Worm (Caenorhabditis elegans) whole organism, L3 larva: ENCODE measurements around the gene T25D10.1.
A peak's percentile ranks its signal among the peaks of the same experiment; 100 is the strongest.

Experiments
- ama-1 ChIP-seq: fragments of 150-350 bp; optimal IDR thresholded peaks from 2 replicates; lab custom pipeline; 2018
- ceh-9 ChIP-seq: sonication (generic microtip); optimal IDR thresholded peaks from 2 replicates; lab custom pipeline; 2018; ENCODE audit warnings: missing biosample characterization, missing genetic modification characterization
- nfya-1 ChIP-seq: sonication (generic microtip); optimal IDR thresholded peaks from 2 replicates; lab custom pipeline; 2017; ENCODE audit warnings: missing genetic modification characterization, mild to moderate bottlenecking, missing compliant biosample characterization, antibody characterized with exemption, moderate library complexity; ENCODE audit not compliant: insufficient read depth
- nhr-12 ChIP-seq: fragments of 150-350 bp; optimal IDR thresholded peaks from 2 replicates; lab custom pipeline; 2014; ENCODE audit warnings: missing biosample characterization, missing genetic modification characterization
- pha-4 ChIP-seq: fragments of 150-350 bp; optimal IDR thresholded peaks from 2 replicates; lab custom pipeline; 2014; ENCODE audit warnings: missing biosample characterization, missing genetic modification reagents, missing genetic modification characterization
- snpc-4 ChIP-seq: fragments of 150-350 bp; optimal IDR thresholded peaks from 2 replicates; lab custom pipeline; 2014; ENCODE audit warnings: missing biosample characterization, missing genetic modification characterization
- unc-62 ChIP-seq: fragments of 150-350 bp; sonication (generic microtip); optimal IDR thresholded peaks from 4 replicates; lab custom pipeline; 2014; ENCODE audit warnings: missing biosample characterization, missing genetic modification reagents, missing genetic modification characterization

- peak; percentile 88 for TF ChIP-seq snpc-4 (tag; lab: Kevin White, UChicago)
- TF ChIP-seq nhr-12 (tag; lab: Kevin White, UChicago): no peak
- TF ChIP-seq ama-1 (lab: Kevin White, UChicago): no peak
- peak; percentile 78 for TF ChIP-seq nfya-1 (tag; lab: Kevin White, UChicago)
- peak; percentile 72 for TF ChIP-seq pha-4 (tag; lab: Kevin White, UChicago)
- no peak for TF ChIP-seq ceh-9 (tag; lab: Kevin White, UChicago)
- no peak for TF ChIP-seq unc-62 (GFP tag; lab: Kevin White, UChicago)
Observed at ce11 chrII:6355396-6356346, 47.5 kb upstream of the T25D10.1 start, which contains the start of gene C32D5.11.
